Worm (Caenorhabditis elegans): ENCODE data around the gene ZK666.4.

ce11 chrII:10502491-10503063 is 25.5 kb downstream of the ZK666.4 start, which contains the start of gene myrf-1:
- TF ChIP-seq ceh-22 (tag; optimal IDR thresholded peaks at IDR 0.05) (no peak), dve-1 (tag; optimal IDR thresholded peaks at IDR 0.05) (peak; percentile 18), ceh-9 (tag; optimal IDR thresholded peaks at IDR 0.05) (no peak), nhr-11 (tag; optimal IDR thresholded peaks at IDR 0.05) (no peak), tbx-7 (tag; optimal IDR thresholded peaks at IDR 0.05) (peak; percentile 35), ama-1 (optimal IDR thresholded peaks at IDR 0.05) (no peak), ceh-6 (GFP tag; optimal IDR thresholded peaks at IDR 0.05) (peak; percentile 21), sox-4 (tag; optimal IDR thresholded peaks at IDR 0.05) (no peak), che-1 (tag; optimal IDR thresholded peaks at IDR 0.05) (peak; percentile 27), mec-3 (tag; optimal IDR thresholded peaks at IDR 0.05; ENCODE audit: borderline replicate concordance) (no peak)
